Worm (Caenorhabditis elegans) whole organism, L1 larva: ENCODE measurements around the gene F13E9.12.

ENCODE experiments used
- blmp-1 ChIP-seq: fragments of 150-350 bp; optimal IDR thresholded peaks from 2 replicates; lab custom pipeline; 2014; ENCODE audit warnings: missing biosample characterization, missing genetic modification characterization
- efl-3 ChIP-seq: fragments of 200-800 bp; sonication (Bioruptor generic); optimal IDR thresholded peaks from 2 replicates; lab custom pipeline; 2018; ENCODE audit warnings: mild to moderate bottlenecking, missing genetic modification characterization, missing compliant biosample characterization
- elt-3 ChIP-seq, 6 experiments: fragments of 150-350 bp in 1 of 6; sonication (generic microtip); optimal IDR thresholded peaks; 2 replicates each; lab custom pipeline; 2017 to 2018; ENCODE audit warnings: missing biosample characterization in 6 of 6, missing genetic modification characterization in 6 of 6, inconsistent platforms in 1 of 6
- lsy-2 ChIP-seq, 2 experiments: fragments of 150-350 bp; optimal IDR thresholded peaks; 2 replicates each; lab custom pipeline; 2014; ENCODE audit warnings: missing biosample characterization in 2 of 2, missing genetic modification characterization in 2 of 2
- nhr-20 ChIP-seq: sonication (generic microtip); optimal IDR thresholded peaks from 2 replicates; lab custom pipeline; 2016; ENCODE audit warnings: mild to moderate bottlenecking, missing genetic modification characterization, missing compliant biosample characterization
- nhr-237 ChIP-seq: fragments of 150-350 bp; optimal IDR thresholded peaks from 2 replicates; lab custom pipeline; 2014; ENCODE audit warnings: missing biosample characterization, missing genetic modification characterization
- sox-4 ChIP-seq: sonication (generic microtip); optimal IDR thresholded peaks from 2 replicates; lab custom pipeline; 2016; ENCODE audit warnings: missing genetic modification characterization, missing compliant biosample characterization
- ztf-4 ChIP-seq: fragments of 150-350 bp; optimal IDR thresholded peaks from 2 replicates; lab custom pipeline; 2014; ENCODE audit warnings: missing biosample characterization, missing genetic modification characterization

ce11 chrIV:10916134-10916533 lies 41.7 kb upstream of the F13E9.12 start:
- TF ChIP-seq nhr-237 (tag; lab: Kevin White, UChicago) (no peak), ztf-4 (tag; lab: Kevin White, UChicago) (no peak), lsy-2 (tag; optimal IDR thresholded peaks at IDR 0.05; lab: Kevin White, UChicago) (no peak), elt-3 (tag; optimal IDR thresholded peaks at IDR 0.05; lab: Kevin White, UChicago) (no peak), efl-3 (GFP tag; lab: Kevin White, UChicago) (no peak), blmp-1 (tag; lab: Kevin White, UChicago) (no peak), nhr-20 (tag; lab: Kevin White, UChicago) (no peak), sox-4 (tag; lab: Kevin White, UChicago) (no peak)
